Fruit fly (Drosophila melanogaster): Measurements from ENCODE around the gene CG31106.

Gene CG31106

DNA sequence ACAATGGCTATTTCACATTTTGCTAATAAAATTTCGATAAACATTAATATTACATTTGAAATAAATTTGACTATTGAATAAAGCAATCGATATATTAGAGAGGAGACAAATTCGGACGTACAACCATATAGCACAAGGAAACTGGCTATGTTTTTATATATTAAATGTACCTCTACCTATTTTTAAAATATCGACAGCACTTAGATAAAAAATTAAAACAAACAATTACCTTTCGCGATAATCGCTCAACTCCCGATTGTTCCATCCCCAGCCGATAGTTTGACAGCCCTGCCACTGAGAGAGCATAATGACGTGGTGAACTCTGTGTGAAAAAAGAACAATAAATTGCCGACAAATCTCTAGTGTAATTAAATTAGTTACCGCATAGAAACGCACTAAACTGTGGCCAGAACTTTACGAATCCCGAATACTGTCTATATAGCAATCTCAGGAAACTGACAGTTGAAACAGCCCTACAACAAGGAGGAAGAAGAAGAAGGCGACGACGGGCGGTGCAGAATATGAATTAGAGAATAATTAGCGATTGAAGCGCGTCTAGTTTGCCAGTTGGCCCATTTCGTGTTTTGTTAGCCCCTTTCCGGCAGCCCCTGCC lies 42.6 kb downstream of the CG31106 start, which contains the start of gene CG11857 (continued):
- TF ChIP-seq CG3407 (GFP tag; optimal IDR thresholded peaks at IDR 0.05) (peak; percentile 94), Atf-2 (GFP tag; optimal IDR thresholded peaks at IDR 0.05) (peak; percentile 97), dati (GFP tag; IDR thresholded peaks at IDR 0.05) (peak; percentile 95), tup (GFP tag; optimal IDR thresholded peaks at IDR 0.05) (peak; percentile 94), CG7271 (tag; optimal IDR thresholded peaks at IDR 0.05) (peak; percentile 95), CHES-1-like (GFP tag; optimal IDR thresholded peaks at IDR 0.05) (peak; percentile 97), CG1792 (GFP tag; optimal IDR thresholded peaks at IDR 0.05) (peak; percentile 95), zf30C (GFP tag; optimal IDR thresholded peaks at IDR 0.05) (peak; percentile 27), BtbVII (GFP tag; optimal IDR thresholded peaks at IDR 0.05) (peak; percentile 91), Hmx (GFP tag; optimal IDR thresholded peaks at IDR 0.05) (peak; percentile 96), hkb (optimal IDR thresholded peaks at IDR 0.05) (no peak), hkb (GFP tag; IDR thresholded peaks at IDR 0.05) (peak; percentile 98), CG17385 (GFP tag; optimal IDR thresholded peaks at IDR 0.05) (peak; percentile 94), CG14441 (GFP tag; IDR thresholded peaks at IDR 0.05) (peak; percentile 99), Sry-β (GFP tag; optimal IDR thresholded peaks at IDR 0.05) (peak; percentile 78), amos (GFP tag; IDR thresholded peaks at IDR 0.05; ENCODE audit: partially characterized antibody) (peak; percentile 98), grau (tag; optimal IDR thresholded peaks at IDR 0.05) (peak; percentile 97), gsb-n (tag; optimal IDR thresholded peaks at IDR 0.05) (peak; percentile 95), ind (GFP tag; optimal IDR thresholded peaks at IDR 0.05) (peak; percentile 99), nmo (GFP tag; optimal IDR thresholded peaks at IDR 0.05) (peak; percentile 99), zfh1 (GFP tag; IDR thresholded peaks at IDR 0.05) (peak; percentile 99), CG6654 (GFP tag; optimal IDR thresholded peaks at IDR 0.05) (peak; percentile 88), HLH4C (GFP tag; IDR thresholded peaks at IDR 0.05; ENCODE audit: partially characterized antibody) (peak; percentile 99), CG8478 (optimal IDR thresholded peaks at IDR 0.05) (no peak), CG43689 (GFP tag; IDR thresholded peaks at IDR 0.05) (peak; percentile 93), CG15479 (GFP tag; optimal IDR thresholded peaks at IDR 0.05) (peak; percentile 30), lab (GFP tag; optimal IDR thresholded peaks at IDR 0.05) (peak; percentile 98), CG6791 (GFP tag; IDR thresholded peaks at IDR 0.05; ENCODE audit: partially characterized antibody) (peak; percentile 98), Ravus (GFP tag; IDR thresholded peaks at IDR 0.05) (peak; percentile 95), gem (tag; optimal IDR thresholded peaks at IDR 0.05) (peak; percentile 99), Hand (GFP tag; optimal IDR thresholded peaks at IDR 0.05) (peak; percentile 86), cato (GFP tag; optimal IDR thresholded peaks at IDR 0.05; ENCODE audit: borderline replicate concordance) (peak; percentile 97), CG12104 (GFP tag; optimal IDR thresholded peaks at IDR 0.05) (peak; percentile 97), nom (GFP tag; optimal IDR thresholded peaks at IDR 0.05) (peak; percentile 80), CG10209 (GFP tag; optimal IDR thresholded peaks at IDR 0.05) (peak; percentile 97), CG4404 (GFP tag; IDR thresholded peaks at IDR 0.05) (peak; percentile 100), tin (GFP tag; optimal IDR thresholded peaks at IDR 0.05) (peak; percentile 99), CG13624 (GFP tag; optimal IDR thresholded peaks at IDR 0.05) (peak; percentile 99), ranshi (GFP tag; IDR thresholded peaks at IDR 0.05) (peak; percentile 99), B-H2 (GFP tag; optimal IDR thresholded peaks at IDR 0.05) (peak; percentile 98), CG3838 (GFP tag; optimal IDR thresholded peaks at IDR 0.05) (peak; percentile 95), CG12155 (GFP tag; optimal IDR thresholded peaks at IDR 0.05) (peak; percentile 98), HHEX (GFP tag; optimal IDR thresholded peaks at IDR 0.05) (peak; percentile 96), vfl (GFP tag; optimal IDR thresholded peaks at IDR 0.05) (peak; percentile 99), CG2875 (GFP tag; optimal IDR thresholded peaks at IDR 0.05) (peak; percentile 90), CG15514 (GFP tag; optimal IDR thresholded peaks at IDR 0.05) (peak; percentile 93), bbx (GFP tag; IDR thresholded peaks at IDR 0.05; ENCODE audit: partially characterized antibody) (peak; percentile 98), cg (GFP tag; optimal IDR thresholded peaks at IDR 0.05) (no peak), CG2889 (GFP tag; IDR thresholded peaks at IDR 0.05) (peak; percentile 99)

All from whole organism, embryonic.